Fruit fly (Drosophila melanogaster) whole organism, embryonic: ENCODE results near the gene CG10486.
A peak's percentile ranks its signal among the peaks of the same experiment; 100 is the strongest.

Experiments used
- CG10366 ChIP-seq: fragments of 200-800 bp; sonication (Bioruptor generic); IDR thresholded peaks from 2 replicates; pipeline ENCODE4 v1.3.6; 2022; ENCODE audit warnings: missing biosample characterization, missing genetic modification characterization
- CG11695 ChIP-seq: fragments of 200-800 bp; sonication (Bioruptor generic); IDR thresholded peaks from 3 replicates; pipeline ENCODE4 v1.3.6; 2022; ENCODE audit warnings: missing biosample characterization, missing genetic modification characterization
- CG13123 ChIP-seq: fragments of 200-800 bp; sonication (Bioruptor generic); optimal IDR thresholded peaks from 2 replicates; lab custom pipeline; 2016; ENCODE audit warnings: missing biosample characterization, missing genetic modification characterization
- CG13296 ChIP-seq: fragments of 200-800 bp; sonication (Bioruptor generic); optimal IDR thresholded peaks from 3 replicates; lab custom pipeline; 2018; ENCODE audit warnings: missing biosample characterization, mild to moderate bottlenecking, missing genetic modification characterization
- CG14050 ChIP-seq: fragments of 200-800 bp; sonication (Bioruptor generic); IDR thresholded peaks from 3 replicates; pipeline ENCODE4 v1.3.6; 2022; ENCODE audit warnings: missing biosample characterization, missing genetic modification characterization
- CG14710 ChIP-seq: fragments of 200-800 bp; sonication (Bioruptor generic); optimal IDR thresholded peaks from 3 replicates; lab custom pipeline; 2019; ENCODE audit warnings: missing biosample characterization, mild to moderate bottlenecking, missing genetic modification characterization, moderate library complexity
- CG15514 ChIP-seq: fragments of 200-800 bp; sonication (Bioruptor generic); optimal IDR thresholded peaks from 3 replicates; lab custom pipeline; 2017; ENCODE audit warnings: missing biosample characterization, missing genetic modification characterization, mild to moderate bottlenecking, moderate library complexity, missing genetic modification reagents
- CG17568 ChIP-seq: fragments of 200-800 bp; sonication (Bioruptor generic); optimal IDR thresholded peaks from 2 replicates; lab custom pipeline; 2018; ENCODE audit warnings: missing biosample characterization, mild to moderate bottlenecking, missing genetic modification characterization, moderate library complexity
- CG17829 ChIP-seq: fragments of 200-800 bp; optimal IDR thresholded peaks from 2 replicates; lab custom pipeline; 2019; ENCODE audit warnings: missing biosample characterization, mild to moderate bottlenecking, missing genetic modification characterization, moderate library complexity
- CG18619 ChIP-seq: fragments of 200-800 bp; sonication (Bioruptor generic); optimal IDR thresholded peaks from 3 replicates; lab custom pipeline; 2017; ENCODE audit warnings: missing biosample characterization, mild to moderate bottlenecking, missing genetic modification characterization
- CG31224 ChIP-seq: fragments of 200-800 bp; sonication (Bioruptor generic); IDR thresholded peaks from 2 replicates; pipeline ENCODE4 v1.3.6; 2022; ENCODE audit warnings: missing biosample characterization, missing genetic modification characterization
- CG34422 ChIP-seq: fragments of 200-800 bp; sonication (Bioruptor generic); IDR thresholded peaks from 3 replicates; pipeline ENCODE4 v1.3.6; 2022; ENCODE audit warnings: missing biosample characterization, missing genetic modification characterization
- CG3995 ChIP-seq: fragments of 200-800 bp; sonication (Bioruptor generic); optimal IDR thresholded peaks from 3 replicates; lab custom pipeline; 2016; ENCODE audit warnings: missing biosample characterization, missing genetic modification characterization
- CG4707 ChIP-seq: fragments of 200-800 bp; sonication (Bioruptor generic); optimal IDR thresholded peaks from 2 replicates; lab custom pipeline; 2018; ENCODE audit warnings: missing biosample characterization, mild to moderate bottlenecking, missing genetic modification characterization, moderate library complexity
- CG4854 ChIP-seq: fragments of 200-800 bp; sonication (Bioruptor generic); optimal IDR thresholded peaks from 2 replicates; lab custom pipeline; 2016; ENCODE audit warnings: missing biosample characterization, missing genetic modification characterization, inconsistent platforms
- CG7928 ChIP-seq: fragments of 200-800 bp; sonication (Bioruptor generic); optimal IDR thresholded peaks from 2 replicates; lab custom pipeline; 2017; ENCODE audit warnings: missing biosample characterization, mild to moderate bottlenecking, missing genetic modification characterization
- CG8924 ChIP-seq: fragments of 200-800 bp; optimal IDR thresholded peaks from 3 replicates; lab custom pipeline; 2019; ENCODE audit warnings: missing biosample characterization, mild to moderate bottlenecking, missing genetic modification characterization, moderate library complexity
- CG9797 ChIP-seq: fragments of 200-800 bp; sonication (Bioruptor generic); optimal IDR thresholded peaks from 3 replicates; lab custom pipeline; 2018; ENCODE audit warnings: missing biosample characterization, mild to moderate bottlenecking, missing genetic modification characterization
- E2f1 ChIP-seq: fragments of 200-800 bp; sonication (Bioruptor generic); IDR thresholded peaks from 2 replicates; pipeline ENCODE4 v1.3.6; 2022; ENCODE audit warnings: missing biosample characterization, missing genetic modification characterization
- H2.0 ChIP-seq: fragments of 200-800 bp; sonication (Bioruptor generic); IDR thresholded peaks from 2 replicates; pipeline ENCODE4 v1.3.6; 2022; ENCODE audit warnings: missing biosample characterization, missing genetic modification characterization
- HHEX ChIP-seq: fragments of 200-800 bp; sonication (Bioruptor generic); optimal IDR thresholded peaks from 3 replicates; lab custom pipeline; 2017; ENCODE audit warnings: missing biosample characterization, mild to moderate bottlenecking, missing genetic modification characterization, missing genetic modification reagents
- HmgZ ChIP-seq: fragments of 200-800 bp; sonication (Bioruptor generic); optimal IDR thresholded peaks from 2 replicates; lab custom pipeline; 2018; ENCODE audit warnings: missing biosample characterization, mild to moderate bottlenecking, missing genetic modification characterization
- Hr78 ChIP-seq, 2 experiments: fragments of 200-800 bp in 1 of 2; fragments of >200 bp in 1 of 2; sonication (Bioruptor generic) in 1 of 2; optimal IDR thresholded peaks; 2 replicates each; lab custom pipeline; 2017 to 2019; ENCODE audit warnings: missing biosample characterization in 2 of 2, missing genetic modification characterization in 2 of 2, mild to moderate bottlenecking in 1 of 2, moderate library complexity in 1 of 2
- Lpt ChIP-seq: fragments of >200 bp; optimal IDR thresholded peaks from 2 replicates; lab custom pipeline; 2018; ENCODE audit warnings: missing biosample characterization, missing genetic modification characterization
- MESR4 ChIP-seq: fragments of 200-800 bp; sonication (Bioruptor generic); optimal IDR thresholded peaks from 2 replicates; lab custom pipeline; 2018; ENCODE audit warnings: missing biosample characterization, mild to moderate bottlenecking, missing genetic modification characterization, moderate library complexity
- MTF-1 ChIP-seq: fragments of 200-800 bp; sonication (Bioruptor generic); optimal IDR thresholded peaks from 2 replicates; lab custom pipeline; 2018; ENCODE audit warnings: missing biosample characterization, mild to moderate bottlenecking, missing genetic modification characterization, borderline replicate concordance
- Med ChIP-seq: fragments of 200-800 bp; sonication (Bioruptor generic); peaks from one replicate; lab custom pipeline; 2016; ENCODE audit warnings: missing biosample characterization, missing genetic modification characterization, mild to moderate bottlenecking, inconsistent platforms, moderate library complexity
- NC2β ChIP-seq: fragments of 200-800 bp; sonication (Bioruptor generic); optimal IDR thresholded peaks from 2 replicates; lab custom pipeline; 2016; ENCODE audit warnings: missing biosample characterization, missing genetic modification characterization
- NFAT ChIP-seq: fragments of 200-800 bp; sonication (Bioruptor generic); IDR thresholded peaks from 2 replicates; pipeline ENCODE4 v1.3.6; 2022; ENCODE audit warnings: missing biosample characterization, missing genetic modification characterization
- amos ChIP-seq: fragments of 200-800 bp; sonication (Bioruptor generic); IDR thresholded peaks from 2 replicates; pipeline ENCODE4 v1.3.6; 2022; ENCODE audit warnings: missing biosample characterization, missing genetic modification characterization; ENCODE audit not compliant: partially characterized antibody
- cas ChIP-seq: fragments of 200-800 bp; sonication (Bioruptor generic); IDR thresholded peaks from 2 replicates; pipeline ENCODE4 v1.3.6; 2022; ENCODE audit warnings: missing biosample characterization, missing genetic modification characterization
- crc ChIP-seq: fragments of 200-800 bp; sonication (Bioruptor generic); optimal IDR thresholded peaks from 2 replicates; lab custom pipeline; 2016; ENCODE audit warnings: missing biosample characterization, missing genetic modification characterization
- crp ChIP-seq, 2 experiments: fragments of 200-800 bp; sonication (Bioruptor generic); optimal IDR thresholded peaks; 2 replicates in 1 of 2; 3 replicates in 1 of 2; lab custom pipeline; 2017; ENCODE audit warnings: missing biosample characterization in 2 of 2, missing genetic modification characterization in 2 of 2, mild to moderate bottlenecking in 1 of 2, moderate library complexity in 1 of 2
- grau ChIP-seq: fragments of 200-800 bp; optimal IDR thresholded peaks from 3 replicates; lab custom pipeline; 2019; ENCODE audit warnings: missing biosample characterization, mild to moderate bottlenecking, missing genetic modification characterization, moderate library complexity
- gsb-n ChIP-seq: fragments of 200-800 bp; sonication (Bioruptor generic); optimal IDR thresholded peaks from 3 replicates; lab custom pipeline; 2018; ENCODE audit warnings: missing biosample characterization, mild to moderate bottlenecking, missing genetic modification characterization
- jing ChIP-seq: fragments of 200-800 bp; sonication (Bioruptor generic); optimal IDR thresholded peaks from 2 replicates; lab custom pipeline; 2018; ENCODE audit warnings: missing biosample characterization, mild to moderate bottlenecking, missing genetic modification characterization
- luna ChIP-seq: fragments of 200-800 bp; sonication (Bioruptor generic); optimal IDR thresholded peaks from 2 replicates; lab custom pipeline; 2016; ENCODE audit warnings: missing biosample characterization, missing genetic modification characterization
- nerfin-1 ChIP-seq: fragments of 200-800 bp; sonication (Bioruptor generic); optimal IDR thresholded peaks from 3 replicates; lab custom pipeline; 2019; ENCODE audit warnings: missing biosample characterization, mild to moderate bottlenecking, missing genetic modification characterization, moderate library complexity
- nmo ChIP-seq: fragments of 200-800 bp; sonication (Bioruptor generic); optimal IDR thresholded peaks from 2 replicates; lab custom pipeline; 2018; ENCODE audit warnings: missing biosample characterization, mild to moderate bottlenecking, missing genetic modification characterization, moderate library complexity
- nom ChIP-seq: fragments of 200-800 bp; sonication (Bioruptor generic); optimal IDR thresholded peaks from 2 replicates; lab custom pipeline; 2017; ENCODE audit warnings: missing biosample characterization, missing genetic modification characterization, mild to moderate bottlenecking, moderate library complexity, missing genetic modification reagents
- peb ChIP-seq: fragments of 200-800 bp; sonication (Bioruptor generic); IDR thresholded peaks from 2 replicates; pipeline ENCODE4 v1.3.6; 2022; ENCODE audit warnings: missing biosample characterization, missing genetic modification characterization
- pita ChIP-seq: fragments of 200-800 bp; sonication (Bioruptor generic); optimal IDR thresholded peaks from 2 replicates; lab custom pipeline; 2017; ENCODE audit warnings: missing biosample characterization, mild to moderate bottlenecking, missing genetic modification characterization
- ranshi ChIP-seq: fragments of 200-800 bp; sonication (Bioruptor generic); IDR thresholded peaks from 2 replicates; pipeline ENCODE4 v1.3.6; 2022; ENCODE audit warnings: missing biosample characterization, missing genetic modification characterization
- sisA ChIP-seq: fragments of 200-800 bp; sonication (Bioruptor generic); IDR thresholded peaks from 2 replicates; pipeline ENCODE4 v1.3.6; 2022; ENCODE audit warnings: missing biosample characterization, missing genetic modification characterization
- slp2 ChIP-seq: fragments of 200-800 bp; sonication (Bioruptor generic); optimal IDR thresholded peaks from 2 replicates; lab custom pipeline; 2016; ENCODE audit warnings: missing biosample characterization, missing genetic modification characterization
- vfl ChIP-seq: fragments of 200-800 bp; sonication (Bioruptor generic); optimal IDR thresholded peaks from 2 replicates; lab custom pipeline; 2016; ENCODE audit warnings: missing biosample characterization, missing genetic modification characterization

CG10486 gene

DNA sequence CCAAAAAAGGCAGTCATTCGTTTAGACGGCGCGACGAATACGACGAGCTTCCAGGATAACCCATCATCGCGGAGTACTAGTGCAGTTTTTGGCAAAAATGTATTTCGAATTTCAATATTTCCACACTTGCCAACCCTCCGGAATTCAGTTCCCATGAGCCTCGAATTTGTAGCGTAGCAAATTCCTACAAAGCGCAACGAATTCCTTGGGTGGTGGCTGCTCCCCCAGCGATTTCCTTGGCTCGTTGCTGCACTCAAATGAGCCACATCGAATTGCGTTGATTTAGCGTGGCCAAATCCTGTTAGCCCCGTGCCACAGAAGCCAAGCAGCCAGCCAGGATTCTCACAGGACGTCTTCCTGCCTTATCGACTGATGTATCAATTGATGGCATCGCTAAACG lies 21.8 kb downstream of the CG10486 start:
- TF ChIP-seq HmgZ (no peak), CG11695 (no peak), gsb-n (tag; lab: Kevin White, UChicago) (peak; percentile 94), MESR4 (no peak), nerfin-1 (tag; lab: Kevin White, UChicago) (peak; percentile 51)

DNA sequence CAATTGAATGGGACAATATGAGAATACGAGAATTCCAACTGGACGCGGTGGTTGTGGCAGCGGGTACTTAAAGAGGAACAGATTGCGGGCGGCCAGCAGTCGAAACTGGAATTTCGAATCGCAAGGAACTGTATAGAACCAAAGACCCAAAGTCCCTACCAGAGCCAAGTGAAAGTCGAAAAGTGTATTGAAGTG lies 24.4 kb downstream of the CG10486 start, which contains the start of gene CG13287:
CG13287 (plus strand) TSS at position 96 of the 195 bp plus-strand sequence.
- TF ChIP-seq slp2 (GFP tag; lab: Kevin White, UChicago): no peak
- TF ChIP-seq nerfin-1 (tag; lab: Kevin White, UChicago): peak; percentile 45

DNA sequence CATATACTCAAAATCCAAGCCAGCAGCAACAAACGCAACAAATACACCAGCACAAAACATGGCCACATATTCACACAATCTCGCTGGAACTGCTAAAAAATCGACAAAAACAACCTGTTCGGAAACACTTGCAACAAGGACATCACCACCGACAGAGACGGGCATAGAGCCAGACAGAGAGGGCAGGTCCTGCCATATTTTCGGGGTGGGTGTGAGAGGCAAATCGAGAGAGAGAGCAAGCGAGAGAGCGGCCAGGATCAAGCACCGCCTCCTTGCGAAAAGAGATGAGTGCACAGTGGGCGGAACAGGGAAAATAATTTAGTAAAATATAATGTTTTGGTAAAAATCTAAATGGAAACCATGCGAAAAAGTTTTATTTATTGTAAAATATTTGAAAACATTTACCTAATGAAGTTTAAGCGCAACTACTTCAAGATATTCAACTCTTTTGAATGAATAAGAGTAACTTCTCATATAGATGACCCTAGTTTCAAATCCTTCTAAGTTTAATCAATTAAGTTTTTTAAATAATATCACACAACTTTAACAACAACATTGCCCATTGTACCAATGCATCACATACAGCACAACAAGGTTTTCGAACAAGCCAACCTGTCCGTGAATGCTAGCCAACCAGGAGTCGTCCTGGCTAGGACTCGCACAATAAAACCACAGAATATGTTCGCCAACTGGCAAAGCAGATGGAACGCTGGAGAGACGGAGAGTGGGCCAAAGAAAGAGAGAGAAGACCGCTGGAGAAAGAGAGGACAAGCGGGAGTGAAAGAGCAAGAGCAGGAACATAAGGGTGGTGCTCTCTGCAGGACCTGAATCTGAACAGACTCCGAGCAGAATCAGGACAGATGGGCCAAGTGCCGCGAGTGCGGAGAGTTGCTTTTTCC lies 24.9 kb downstream of the CG10486 start:
- TF ChIP-seq CG14710 (tag; lab: Kevin White, UChicago): no peak
- TF ChIP-seq CG15514: no peak
- TF ChIP-seq CG13296 (GFP tag; lab: Kevin White, UChicago): no peak
- TF ChIP-seq CG17829 (tag; lab: Kevin White, UChicago): no peak
- TF ChIP-seq HHEX: no peak
- TF ChIP-seq CG14050 (GFP tag; lab: Robert Waterston, UW): no peak
- TF ChIP-seq H2.0: peak; percentile 44; the same call in 1 of the 2 replicates
- peak; percentile 59 for TF ChIP-seq NC2β (GFP tag; lab: Kevin White, UChicago)
- no peak for TF ChIP-seq luna
- TF ChIP-seq CG17568 (GFP tag; lab: Kevin White, UChicago): no peak
- TF ChIP-seq grau: no peak
- no peak for TF ChIP-seq vfl (GFP tag; lab: Kevin White, UChicago)
- no peak for TF ChIP-seq Med (GFP tag; lab: Kevin White, UChicago)
- no peak for TF ChIP-seq CG34422 (GFP tag; lab: Robert Waterston, UW)
- TF ChIP-seq CG4707 (GFP tag; lab: Kevin White, UChicago): peak; percentile 91
- peak; percentile 36 for TF ChIP-seq crc (GFP tag; lab: Kevin White, UChicago)
- no peak for TF ChIP-seq NFAT
- peak; percentile 77 for TF ChIP-seq CG8924
- TF ChIP-seq crp (GFP tag; optimal IDR thresholded peaks at IDR 0.05; lab: Kevin White, UChicago): peak in 1 of 2 experiments; percentile 7
- no peak for TF ChIP-seq ranshi (GFP tag; lab: Robert Waterston, UW)
- TF ChIP-seq CG10366 (GFP tag; lab: Robert Waterston, UW): peak; percentile 45; the same call in 1 of the 2 replicates
- no peak for TF ChIP-seq CG9797 (GFP tag; lab: Kevin White, UChicago)
- no peak for TF ChIP-seq CG13123 (GFP tag; lab: Kevin White, UChicago)
- peak; percentile 76 for TF ChIP-seq nmo
- TF ChIP-seq Lpt (GFP tag; lab: Kevin White, UChicago): no peak
- TF ChIP-seq CG4854 (GFP tag; lab: Kevin White, UChicago): no peak
- no peak for TF ChIP-seq E2f1 (GFP tag; lab: Robert Waterston, UW)
- TF ChIP-seq CG3995 (GFP tag; lab: Kevin White, UChicago): no peak
- no peak for TF ChIP-seq cas (GFP tag; lab: Robert Waterston, UW)
- TF ChIP-seq pita (GFP tag; lab: Kevin White, UChicago): no peak
- TF ChIP-seq amos (GFP tag; lab: Robert Waterston, UW): no peak
- TF ChIP-seq peb: no peak
- no peak for TF ChIP-seq CG7928 (GFP tag; lab: Kevin White, UChicago)
- TF ChIP-seq MTF-1 (GFP tag; lab: Kevin White, UChicago): no peak
- no peak for TF ChIP-seq sisA (GFP tag; lab: Robert Waterston, UW)
- TF ChIP-seq CG31224 (GFP tag; lab: Robert Waterston, UW): no peak
- no peak for TF ChIP-seq nom (GFP tag; lab: Kevin White, UChicago)
- TF ChIP-seq Hr78 (GFP tag; optimal IDR thresholded peaks at IDR 0.05; lab: Kevin White, UChicago): no peak
- peak; percentile 54 for TF ChIP-seq CG18619
- no peak for TF ChIP-seq jing (GFP tag; lab: Kevin White, UChicago)
